Fruit fly (Drosophila melanogaster): ENCODE measurements around the gene CG3062.

Gene CG3062

dm6 chrX:4678146-4678912, 33.7 kb upstream of the CG3062 start (continued):
- TF ChIP-seq CG12942 (GFP tag; optimal IDR thresholded peaks at IDR 0.05) = no peak
- no peak for TF ChIP-seq tx (GFP tag; optimal IDR thresholded peaks at IDR 0.05)
- TF ChIP-seq Aef1 (GFP tag; IDR thresholded peaks at IDR 0.05) = no peak
- TF ChIP-seq amos (GFP tag; IDR thresholded peaks at IDR 0.05; ENCODE audit: partially characterized antibody) = no peak
- no peak for TF ChIP-seq CG18599 (GFP tag; optimal IDR thresholded peaks at IDR 0.05)
- no peak for TF ChIP-seq tin (GFP tag; optimal IDR thresholded peaks at IDR 0.05)
- no peak for TF ChIP-seq peb (GFP tag; IDR thresholded peaks at IDR 0.05)
- no peak for TF ChIP-seq cad (GFP tag; optimal IDR thresholded peaks at IDR 0.05)
- no peak for TF ChIP-seq CG8359 (GFP tag; optimal IDR thresholded peaks at IDR 0.05; ENCODE audit: borderline replicate concordance)
- no peak for TF ChIP-seq Ravus (GFP tag; IDR thresholded peaks at IDR 0.05)
- no peak for TF ChIP-seq disco-r (GFP tag; optimal IDR thresholded peaks at IDR 0.05)
- TF ChIP-seq kni (GFP tag; optimal IDR thresholded peaks at IDR 0.05) = no peak
- TF ChIP-seq CG1832 (GFP tag; optimal IDR thresholded peaks at IDR 0.05) = peak; percentile 64
- no peak for TF ChIP-seq gfzf (GFP tag; optimal IDR thresholded peaks at IDR 0.05)
- TF ChIP-seq ash1 (GFP tag; optimal IDR thresholded peaks at IDR 0.05) = no peak
- TF ChIP-seq D19B (GFP tag; optimal IDR thresholded peaks at IDR 0.05) = no peak
- no peak for TF ChIP-seq BtbVII (GFP tag; optimal IDR thresholded peaks at IDR 0.05)
- no peak for TF ChIP-seq CG17802 (tag; optimal IDR thresholded peaks at IDR 0.05)
- TF ChIP-seq Nf-YC (tag; optimal IDR thresholded peaks at IDR 0.05) = no peak
- no peak for TF ChIP-seq CG2199 (GFP tag; IDR thresholded peaks at IDR 0.05)
- no peak for TF ChIP-seq grau (tag; optimal IDR thresholded peaks at IDR 0.05)
- no peak for TF ChIP-seq NFAT (GFP tag; IDR thresholded peaks at IDR 0.05)

dm6 chrX:4677427-4677826, 32.8 kb upstream of the CG3062 start:
- TF ChIP-seq Xrp1 (GFP tag; IDR thresholded peaks at IDR 0.05) = 0 out of 2 replicates have a peak, but pooled peaks have one; percentile 30
- peak; percentile 40 for TF ChIP-seq CG15696 (tag; optimal IDR thresholded peaks at IDR 0.05)
- TF ChIP-seq nom (GFP tag; optimal IDR thresholded peaks at IDR 0.05) = peak; percentile 25
- TF ChIP-seq CG15269 (tag; optimal IDR thresholded peaks at IDR 0.05) = no peak
- peak; percentile 19 for TF ChIP-seq pros (GFP tag; optimal IDR thresholded peaks at IDR 0.05)
- no peak for TF ChIP-seq CG8290 (GFP tag; optimal IDR thresholded peaks at IDR 0.05)
- TF ChIP-seq CG8290 (tag; optimal IDR thresholded peaks at IDR 0.05) = peak in 1 of 2 experiments; percentile 3
- no peak for TF ChIP-seq CG18262 (tag; optimal IDR thresholded peaks at IDR 0.05)
- 0 out of 3 replicates have a peak, but pooled peaks have one; percentile 10 for TF ChIP-seq ci (GFP tag; IDR thresholded peaks at IDR 0.05)
- peak; percentile 44 for TF ChIP-seq CG33557 (GFP tag; optimal IDR thresholded peaks at IDR 0.05)
- TF ChIP-seq CG15479 (GFP tag; optimal IDR thresholded peaks at IDR 0.05) = peak; percentile 26
- TF ChIP-seq Med (GFP tag) = peak; percentile 16
- peak; percentile 26 for TF ChIP-seq HLHmδ (GFP tag; optimal IDR thresholded peaks at IDR 0.05)
- TF ChIP-seq inv (GFP tag; IDR thresholded peaks at IDR 0.05; ENCODE audit: partially characterized antibody) = no peak
- peak; percentile 43 for TF ChIP-seq sd (tag; optimal IDR thresholded peaks at IDR 0.05)
- no peak for TF ChIP-seq pnt (GFP tag; optimal IDR thresholded peaks at IDR 0.05)

- TF ChIP-seq Med (GFP tag) (peak; percentile 15), crol (GFP tag; IDR thresholded peaks at IDR 0.05) (0 out of 2 replicates have a peak, but pooled peaks have one; percentile 7), CG14860 (GFP tag; IDR thresholded peaks at IDR 0.05; ENCODE audit: partially characterized antibody) (no peak)
These were observed 30.4 kb upstream of the CG3062 start for dm6 chrX:4675054-4675453.

Measured in whole organism, embryonic.